Worm (Caenorhabditis elegans) whole organism, midembryonic: ENCODE results near the gene srlf-11.

Experiments used
- T22C8.4 ChIP-seq: fragments of 200-800 bp; sonication (Bioruptor generic); IDR thresholded peaks from 2 replicates; pipeline ENCODE4 v1.3.6; 2022; ENCODE audit warnings: missing genetic modification characterization, missing compliant biosample characterization
- ztf-23 ChIP-seq: fragments of 200-800 bp; sonication (Bioruptor generic); IDR thresholded peaks from 2 replicates; pipeline ENCODE4 v1.3.6; 2022; ENCODE audit warnings: missing genetic modification reagents, missing genetic modification characterization, missing compliant biosample characterization

- TF ChIP-seq ztf-23 (GFP tag; lab: Robert Waterston, UW) (no peak), T22C8.4 (GFP tag; lab: Robert Waterston, UW) (no peak)
Observed at ce11 chrIV:10885915-10886314, at the start of gene srlf-11.
